Worm (Caenorhabditis elegans) whole organism, L1 larva: Measurements from ENCODE around the gene M01F1.4.

Source experiments
- C34B4.2 ChIP-seq: sonication (generic microtip); optimal IDR thresholded peaks from 2 replicates; lab custom pipeline; 2017; ENCODE audit warnings: mild to moderate bottlenecking, missing genetic modification characterization, missing compliant biosample characterization
- alr-1 ChIP-seq: fragments of 200-800 bp; sonication (Bioruptor generic); optimal IDR thresholded peaks from 2 replicates; lab custom pipeline; 2018; ENCODE audit warnings: borderline replicate concordance, mild to moderate bottlenecking, missing genetic modification characterization, missing compliant biosample characterization
- blmp-1 ChIP-seq: fragments of 150-350 bp; optimal IDR thresholded peaks from 2 replicates; lab custom pipeline; 2014; ENCODE audit warnings: missing biosample characterization, missing genetic modification characterization
- ceh-63 ChIP-seq: fragments of 200-800 bp; sonication (Bioruptor generic); optimal IDR thresholded peaks from 2 replicates; lab custom pipeline; 2018; ENCODE audit warnings: mild to moderate bottlenecking, missing genetic modification characterization, missing compliant biosample characterization
- ceh-8 ChIP-seq: fragments of 200-800 bp; sonication (Bioruptor generic); optimal IDR thresholded peaks from 2 replicates; lab custom pipeline; 2018; ENCODE audit warnings: mild to moderate bottlenecking, missing genetic modification characterization, moderate library complexity, missing compliant biosample characterization
- ceh-82 ChIP-seq, 3 experiments: fragments of 150-350 bp in 1 of 3; sonication (generic microtip) in 2 of 3; optimal IDR thresholded peaks; 2 replicates each; lab custom pipeline; 2014 to 2017; ENCODE audit warnings: missing biosample characterization in 3 of 3, missing genetic modification characterization in 3 of 3
- ceh-88 ChIP-seq: fragments of 200-800 bp; sonication (Bioruptor generic); IDR thresholded peaks from 2 replicates; pipeline ENCODE4 v1.3.6; 2022; ENCODE audit warnings: missing genetic modification characterization, missing compliant biosample characterization
- ceh-90 ChIP-seq: sonication (generic microtip); optimal IDR thresholded peaks from 2 replicates; lab custom pipeline; 2016; ENCODE audit warnings: missing genetic modification characterization, missing compliant biosample characterization
- dpl-1 ChIP-seq, 3 experiments: fragments of 150-350 bp in 2 of 3; sonication (generic microtip) in 1 of 3; optimal IDR thresholded peaks; 2 replicates each; lab custom pipeline; 2014 to 2017; ENCODE audit warnings: missing biosample characterization in 3 of 3, missing genetic modification characterization in 3 of 3, missing genetic modification reagents in 3 of 3
- dsc-1 ChIP-seq: sonication (generic microtip); optimal IDR thresholded peaks from 2 replicates; lab custom pipeline; 2016; ENCODE audit warnings: mild to moderate bottlenecking, missing genetic modification characterization, missing compliant biosample characterization
- egl-13 ChIP-seq: sonication (generic microtip); optimal IDR thresholded peaks from 2 replicates; lab custom pipeline; 2016; ENCODE audit warnings: missing genotype, missing genetic modification reagents, missing genetic modification characterization, missing compliant biosample characterization
- elt-2 ChIP-seq: sonication (generic microtip); optimal IDR thresholded peaks from 2 replicates; lab custom pipeline; 2016; ENCODE audit warnings: missing genetic modification characterization, mild to moderate bottlenecking, inconsistent platforms, missing compliant biosample characterization, missing genetic modification reagents
- elt-3 ChIP-seq, 6 experiments: fragments of 150-350 bp in 1 of 6; sonication (generic microtip); optimal IDR thresholded peaks; 2 replicates each; lab custom pipeline; 2017 to 2018; ENCODE audit warnings: missing biosample characterization in 6 of 6, missing genetic modification characterization in 6 of 6, inconsistent platforms in 1 of 6
- ets-5 ChIP-seq: fragments of 200-800 bp; sonication (Bioruptor generic); IDR thresholded peaks from 2 replicates; pipeline ENCODE4 v1.3.6; 2022; ENCODE audit warnings: missing genetic modification characterization, missing compliant biosample characterization
- fkh-10 ChIP-seq: sonication (generic microtip); optimal IDR thresholded peaks from 2 replicates; lab custom pipeline; 2017; ENCODE audit warnings: missing biosample characterization, missing genetic modification reagents, missing genetic modification characterization
- fkh-4 ChIP-seq: sonication (generic microtip); optimal IDR thresholded peaks from 2 replicates; lab custom pipeline; 2016; ENCODE audit warnings: missing compliant biosample characterization, missing genetic modification characterization, borderline replicate concordance
- fkh-8 ChIP-seq: sonication (generic microtip); optimal IDR thresholded peaks from 2 replicates; lab custom pipeline; 2016; ENCODE audit warnings: mild to moderate bottlenecking, missing genetic modification characterization, missing compliant biosample characterization
- hlh-17 ChIP-seq: fragments of 200-800 bp; sonication (Bioruptor generic); optimal IDR thresholded peaks from 2 replicates; lab custom pipeline; 2018; ENCODE audit warnings: missing genetic modification characterization, mild to moderate bottlenecking, missing compliant biosample characterization, moderate library complexity, borderline replicate concordance
- hlh-4 ChIP-seq: sonication (generic microtip); optimal IDR thresholded peaks from 2 replicates; lab custom pipeline; 2016; ENCODE audit warnings: mild to moderate bottlenecking, missing genetic modification characterization, missing compliant biosample characterization
- hpl-2 ChIP-seq: fragments of 150-350 bp; optimal IDR thresholded peaks from 2 replicates; lab custom pipeline; 2014; ENCODE audit warnings: missing biosample characterization, missing genetic modification reagents, missing genetic modification characterization
- isw-1 ChIP-seq: fragments of 200-800 bp; sonication (Bioruptor generic); IDR thresholded peaks from 2 replicates; pipeline ENCODE4 v1.3.6; 2022; ENCODE audit warnings: missing genetic modification characterization, missing compliant biosample characterization
- jun-1 ChIP-seq: fragments of 150-350 bp; optimal IDR thresholded peaks from 2 replicates; lab custom pipeline; 2014; ENCODE audit warnings: missing biosample characterization, missing genetic modification reagents, missing genetic modification characterization
- lin-13 ChIP-seq: fragments of 150-350 bp; optimal IDR thresholded peaks from 2 replicates; lab custom pipeline; 2014; ENCODE audit warnings: missing biosample characterization, missing genetic modification reagents, missing genetic modification characterization
- lin-15B ChIP-seq: fragments of 150-350 bp; sonication (generic microtip); optimal IDR thresholded peaks from 3 replicates; lab custom pipeline; 2014; ENCODE audit warnings: missing biosample characterization, missing genetic modification characterization
- lin-35 ChIP-seq, 2 experiments: fragments of 150-350 bp; optimal IDR thresholded peaks; 2 replicates each; lab custom pipeline; 2014; ENCODE audit warnings: missing biosample characterization in 2 of 2, missing genetic modification characterization in 2 of 2, missing genetic modification reagents in 2 of 2
- lir-3 ChIP-seq: sonication (generic microtip); optimal IDR thresholded peaks from 2 replicates; lab custom pipeline; 2016; ENCODE audit warnings: mild to moderate bottlenecking, missing genetic modification characterization, moderate library complexity, missing compliant biosample characterization; ENCODE audit not compliant: poor library complexity
- mab-9 ChIP-seq: fragments of 200-800 bp; sonication (Bioruptor generic); IDR thresholded peaks from 2 replicates; pipeline ENCODE4 v1.3.6; 2022; ENCODE audit warnings: missing genetic modification reagents, missing genetic modification characterization, missing compliant biosample characterization
- mdl-1 ChIP-seq, 2 experiments: fragments of 150-350 bp; optimal IDR thresholded peaks; 2 replicates each; lab custom pipeline; 2014 to 2017; ENCODE audit warnings: missing biosample characterization in 2 of 2, missing genetic modification characterization in 2 of 2, inconsistent platforms in 1 of 2
- mef-2 ChIP-seq: fragments of 150-350 bp; optimal IDR thresholded peaks from 2 replicates; lab custom pipeline; 2014; ENCODE audit warnings: missing biosample characterization, missing genetic modification characterization
- nhr-11 ChIP-seq: fragments of 150-350 bp; optimal IDR thresholded peaks from 2 replicates; lab custom pipeline; 2014; ENCODE audit warnings: missing biosample characterization, missing genetic modification characterization
- nhr-19 ChIP-seq: fragments of 200-800 bp; sonication (Bioruptor generic); conservative IDR thresholded peaks from 2 replicates; pipeline ENCODE4 v1.3.6; 2022; ENCODE audit warnings: missing genetic modification characterization, missing compliant biosample characterization
- nhr-20 ChIP-seq: sonication (generic microtip); optimal IDR thresholded peaks from 2 replicates; lab custom pipeline; 2016; ENCODE audit warnings: mild to moderate bottlenecking, missing genetic modification characterization, missing compliant biosample characterization
- nhr-237 ChIP-seq: fragments of 150-350 bp; optimal IDR thresholded peaks from 2 replicates; lab custom pipeline; 2014; ENCODE audit warnings: missing biosample characterization, missing genetic modification characterization
- nhr-76 ChIP-seq: sonication (generic microtip); optimal IDR thresholded peaks from 2 replicates; lab custom pipeline; 2017; ENCODE audit warnings: missing biosample characterization, missing genetic modification characterization
- nhr-84 ChIP-seq: sonication (generic microtip); optimal IDR thresholded peaks from 2 replicates; lab custom pipeline; 2017; ENCODE audit warnings: missing biosample characterization, missing genetic modification characterization
- nhr-85 ChIP-seq: sonication (generic microtip); peaks from one replicate; lab custom pipeline; 2016; ENCODE audit warnings: missing genetic modification characterization, inconsistent platforms, missing compliant biosample characterization
- nhr-90 ChIP-seq: sonication (generic microtip); optimal IDR thresholded peaks from 2 replicates; lab custom pipeline; 2016; ENCODE audit warnings: mild to moderate bottlenecking, missing genetic modification characterization, missing compliant biosample characterization; ENCODE audit not compliant: poor library complexity
- pax-3 ChIP-seq: fragments of 200-800 bp; sonication (Bioruptor generic); optimal IDR thresholded peaks from 2 replicates; lab custom pipeline; 2018; ENCODE audit warnings: mild to moderate bottlenecking, missing genetic modification characterization, moderate library complexity, missing compliant biosample characterization
- pqm-1 ChIP-seq: sonication (generic microtip); optimal IDR thresholded peaks from 3 replicates; lab custom pipeline; 2017; ENCODE audit warnings: missing biosample characterization, missing genetic modification characterization
- snpc-4 ChIP-seq: fragments of 150-350 bp; optimal IDR thresholded peaks from 2 replicates; lab custom pipeline; 2014; ENCODE audit warnings: missing biosample characterization, missing genetic modification characterization
- sptf-1 ChIP-seq: fragments of 150-350 bp; optimal IDR thresholded peaks from 2 replicates; lab custom pipeline; 2014; ENCODE audit warnings: missing biosample characterization, missing genetic modification characterization
- unc-130 ChIP-seq: fragments of 150-350 bp; optimal IDR thresholded peaks from 2 replicates; lab custom pipeline; 2017; ENCODE audit warnings: missing biosample characterization, missing genetic modification characterization, inconsistent platforms
- unc-62 ChIP-seq: fragments of 150-350 bp; optimal IDR thresholded peaks from 2 replicates; lab custom pipeline; 2014; ENCODE audit warnings: missing biosample characterization, missing genetic modification reagents, missing genetic modification characterization
- unc-86 ChIP-seq: sonication (generic microtip); optimal IDR thresholded peaks from 2 replicates; lab custom pipeline; 2016; ENCODE audit warnings: missing genetic modification characterization, missing compliant biosample characterization
- unc-98 ChIP-seq: fragments of 200-800 bp; sonication (Bioruptor generic); IDR thresholded peaks from 2 replicates; pipeline ENCODE4 v1.3.6; 2022; ENCODE audit warnings: missing genetic modification characterization, missing compliant biosample characterization
- vab-15 ChIP-seq: sonication (generic microtip); optimal IDR thresholded peaks from 2 replicates; lab custom pipeline; 2017; ENCODE audit warnings: missing genotype, mild to moderate bottlenecking, missing genetic modification characterization, missing compliant biosample characterization
- zip-4 ChIP-seq: fragments of 200-800 bp; sonication (Bioruptor generic); optimal IDR thresholded peaks from 2 replicates; lab custom pipeline; 2018; ENCODE audit warnings: mild to moderate bottlenecking, missing genetic modification characterization, moderate library complexity, missing compliant biosample characterization
- ztf-11 ChIP-seq, 2 experiments: sonication (generic microtip); optimal IDR thresholded peaks; 2 replicates each; lab custom pipeline; 2016 to 2017; ENCODE audit warnings: missing genetic modification characterization in 2 of 2, missing biosample characterization in 1 of 2, missing compliant biosample characterization in 1 of 2
- ztf-4 ChIP-seq: fragments of 150-350 bp; optimal IDR thresholded peaks from 2 replicates; lab custom pipeline; 2014; ENCODE audit warnings: missing biosample characterization, missing genetic modification characterization

The M01F1.4 gene

ce11 chrIII:3460061-3460460 lies 49.8 kb downstream of the M01F1.4 start, which contains the start of gene C34C12.8 (continued):
- TF ChIP-seq ceh-63 (GFP tag; lab: Kevin White, UChicago) (peak; percentile 74), nhr-76 (tag; lab: Kevin White, UChicago) (no peak), lin-13 (peak; percentile 97), jun-1 (tag; lab: Kevin White, UChicago) (peak; percentile 95), elt-2 (tag; lab: Kevin White, UChicago) (peak; percentile 89), hlh-17 (GFP tag; lab: Kevin White, UChicago) (no peak), unc-98 (GFP tag; lab: Robert Waterston, UW) (peak; percentile 76), zip-4 (GFP tag; lab: Kevin White, UChicago) (peak; percentile 87), alr-1 (tag; lab: Kevin White, UChicago) (no peak), lir-3 (no peak), ceh-88 (GFP tag; lab: Robert Waterston, UW) (peak; percentile 90), vab-15 (tag; lab: Kevin White, UChicago) (no peak), mdl-1 (tag; optimal IDR thresholded peaks at IDR 0.05; lab: Kevin White, UChicago) (peak in 1 of 2 experiments; percentile 92), ceh-82 (tag; optimal IDR thresholded peaks at IDR 0.05; lab: Kevin White, UChicago) (peak; percentile 95 to 98 (median 97)), nhr-11 (tag; lab: Kevin White, UChicago) (peak; percentile 92), dsc-1 (tag; lab: Kevin White, UChicago) (peak; percentile 98), hlh-4 (tag; lab: Kevin White, UChicago) (no peak), blmp-1 (tag; lab: Kevin White, UChicago) (peak; percentile 70), nhr-237 (tag; lab: Kevin White, UChicago) (peak; percentile 60), egl-13 (tag; lab: Kevin White, UChicago) (peak; percentile 93), mef-2 (tag; lab: Kevin White, UChicago) (peak; percentile 81), unc-62 (GFP tag; lab: Kevin White, UChicago) (peak; percentile 71), ceh-90 (tag; lab: Kevin White, UChicago) (peak; percentile 45), pax-3 (tag; lab: Kevin White, UChicago) (peak; percentile 91), nhr-20 (tag; lab: Kevin White, UChicago) (peak; percentile 97), unc-130 (tag; lab: Kevin White, UChicago) (peak; percentile 98), ceh-8 (GFP tag; lab: Kevin White, UChicago) (peak; percentile 92), fkh-8 (peak; percentile 94), nhr-84 (tag; lab: Kevin White, UChicago) (no peak), isw-1 (peak; percentile 97), ztf-11 (tag; optimal IDR thresholded peaks at IDR 0.05; lab: Kevin White, UChicago) (peak in 1 of 2 experiments; percentile 85), dpl-1 (GFP tag; optimal IDR thresholded peaks at IDR 0.05; lab: Kevin White, UChicago) (peak; percentile 96 to 98 (median 97)), nhr-19 (GFP tag; lab: Robert Waterston, UW) (peak; percentile 97), mab-9 (GFP tag; lab: Robert Waterston, UW) (peak; percentile 95)

DNA sequence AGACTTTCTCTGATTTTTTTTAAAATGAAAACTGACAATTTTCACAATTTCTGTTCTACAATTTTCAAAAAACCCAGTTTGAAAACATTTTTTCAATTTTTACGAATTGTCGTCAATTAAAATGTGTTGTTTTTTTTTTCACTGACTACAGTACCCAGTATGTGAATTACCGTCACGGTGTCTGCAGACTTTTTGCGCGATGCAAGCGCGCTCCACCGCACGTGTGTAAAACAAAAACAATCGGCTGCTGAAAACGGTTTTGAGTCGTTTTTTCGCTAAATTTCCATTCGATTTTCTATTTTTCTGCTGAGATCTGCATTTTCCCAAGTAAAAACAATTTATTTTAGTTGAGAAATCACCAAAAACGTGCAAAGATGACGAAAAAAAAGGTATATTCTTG lies 53.6 kb downstream of the M01F1.4 start:
- TF ChIP-seq fkh-10 (peak; percentile 98), fkh-4 (tag; lab: Kevin White, UChicago) (peak; percentile 92), C34B4.2 (tag; lab: Kevin White, UChicago) (peak; percentile 60), elt-3 (tag; optimal IDR thresholded peaks at IDR 0.05; lab: Kevin White, UChicago) (peak; percentile 48 to 98 (median 89)), lin-15B (tag; lab: Kevin White, UChicago) (peak; percentile 99), hlh-17 (GFP tag; lab: Kevin White, UChicago) (no peak), pqm-1 (tag; lab: Kevin White, UChicago) (no peak), lir-3 (peak; percentile 89), ets-5 (GFP tag; lab: Robert Waterston, UW) (no peak), ceh-88 (GFP tag; lab: Robert Waterston, UW) (peak; percentile 96), snpc-4 (peak; percentile 89), nhr-90 (tag; lab: Kevin White, UChicago) (peak; percentile 99), nhr-84 (tag; lab: Kevin White, UChicago) (peak; percentile 92), mdl-1 (tag; optimal IDR thresholded peaks at IDR 0.05; lab: Kevin White, UChicago) (peak in 1 of 2 experiments; percentile 94), hpl-2 (GFP tag; lab: Kevin White, UChicago) (peak; percentile 99), unc-86 (tag; lab: Kevin White, UChicago) (peak; percentile 97), mab-9 (GFP tag; lab: Robert Waterston, UW) (peak; percentile 97), ztf-4 (peak; percentile 91), nhr-85 (peak; percentile 99), dpl-1 (GFP tag; optimal IDR thresholded peaks at IDR 0.05; lab: Kevin White, UChicago) (peak; percentile 93 to 96 (median 94)), sptf-1 (tag; lab: Kevin White, UChicago) (no peak), lin-35 (GFP tag; optimal IDR thresholded peaks at IDR 0.05; lab: Kevin White, UChicago) (peak; percentile 93 to 97), nhr-76 (tag; lab: Kevin White, UChicago) (peak; percentile 53)
